Worm (Caenorhabditis elegans): Measurements from ENCODE around the gene srx-13.

- TF ChIP-seq unc-62 (GFP tag; optimal IDR thresholded peaks at IDR 0.05) (no peak), ham-2 (GFP tag; optimal IDR thresholded peaks at IDR 0.05) (no peak)
Measured at ce11 chrIV:1120865-1121264, 2.4 kb upstream of the srx-13 start.
